Worm (Caenorhabditis elegans) whole organism, L3 larva: ENCODE results near the gene F20D6.12.

Experiments
- ZK546.5 ChIP-seq: sonication (generic microtip); optimal IDR thresholded peaks from 2 replicates; lab custom pipeline; 2017; ENCODE audit warnings: missing biosample characterization, missing genetic modification characterization
- aly-2 ChIP-seq: fragments of 150-350 bp; optimal IDR thresholded peaks from 2 replicates; lab custom pipeline; 2014; ENCODE audit warnings: missing biosample characterization, missing genetic modification characterization
- ama-1 ChIP-seq: fragments of 150-350 bp; optimal IDR thresholded peaks from 2 replicates; lab custom pipeline; 2018
- ceh-28 ChIP-seq: fragments of 150-350 bp; optimal IDR thresholded peaks from 2 replicates; lab custom pipeline; 2014; ENCODE audit warnings: missing biosample characterization, missing genetic modification reagents, missing genetic modification characterization
- ceh-9 ChIP-seq: sonication (generic microtip); optimal IDR thresholded peaks from 2 replicates; lab custom pipeline; 2018; ENCODE audit warnings: missing biosample characterization, missing genetic modification characterization
- daf-12 ChIP-seq: fragments of 150-350 bp; optimal IDR thresholded peaks from 2 replicates; lab custom pipeline; 2014; ENCODE audit warnings: missing biosample characterization, missing genetic modification reagents, missing genetic modification characterization
- egl-27 ChIP-seq: sonication (generic microtip); optimal IDR thresholded peaks from 4 replicates; lab custom pipeline; 2017; ENCODE audit warnings: missing biosample characterization, missing genetic modification reagents, missing genetic modification characterization
- egl-5 ChIP-seq: fragments of 150-350 bp; optimal IDR thresholded peaks from 2 replicates; lab custom pipeline; 2017; ENCODE audit warnings: missing biosample characterization, missing genetic modification reagents, missing genetic modification characterization, inconsistent platforms
- elt-1 ChIP-seq: fragments of 150-350 bp; optimal IDR thresholded peaks from 2 replicates; lab custom pipeline; 2014; ENCODE audit warnings: missing biosample characterization, missing genetic modification characterization
- elt-2 ChIP-seq: sonication (generic microtip); optimal IDR thresholded peaks from 2 replicates; lab custom pipeline; 2016; ENCODE audit warnings: missing genetic modification reagents, mild to moderate bottlenecking, missing genetic modification characterization, missing compliant biosample characterization
- elt-3 ChIP-seq, 3 experiments: fragments of 150-350 bp in 1 of 3; sonication (generic microtip) in 2 of 3; optimal IDR thresholded peaks; 2 replicates in 2 of 3; 4 replicates in 1 of 3; lab custom pipeline; 2014 to 2017; ENCODE audit warnings: missing biosample characterization in 3 of 3, missing genetic modification characterization in 3 of 3
- fkh-10 ChIP-seq: sonication (generic microtip); optimal IDR thresholded peaks from 2 replicates; lab custom pipeline; 2017; ENCODE audit warnings: missing biosample characterization, missing genetic modification reagents, missing genetic modification characterization
- fkh-2 ChIP-seq: fragments of 150-350 bp; optimal IDR thresholded peaks from 2 replicates; lab custom pipeline; 2014; ENCODE audit warnings: missing biosample characterization, missing genetic modification reagents, missing genetic modification characterization
- fos-1 ChIP-seq: fragments of 150-350 bp; optimal IDR thresholded peaks from 2 replicates; lab custom pipeline; 2014; ENCODE audit warnings: missing biosample characterization, missing genetic modification characterization
- hmg-11 ChIP-seq: sonication (generic microtip); optimal IDR thresholded peaks from 2 replicates; lab custom pipeline; 2016; ENCODE audit warnings: missing genetic modification characterization, missing compliant biosample characterization
- jun-1 ChIP-seq: fragments of 150-350 bp; optimal IDR thresholded peaks from 2 replicates; lab custom pipeline; 2014; ENCODE audit warnings: missing biosample characterization, missing genetic modification reagents, missing genetic modification characterization
- lin-15B ChIP-seq: fragments of 150-350 bp; optimal IDR thresholded peaks from 2 replicates; lab custom pipeline; 2014; ENCODE audit warnings: missing biosample characterization, missing genetic modification characterization
- lin-39 ChIP-seq: fragments of 150-350 bp; optimal IDR thresholded peaks from 2 replicates; lab custom pipeline; 2018; ENCODE audit warnings: missing biosample characterization, missing genetic modification reagents, missing genetic modification characterization
- mdl-1 ChIP-seq: fragments of 150-350 bp; optimal IDR thresholded peaks from 2 replicates; lab custom pipeline; 2014; ENCODE audit warnings: missing biosample characterization, missing genetic modification characterization
- mml-1 ChIP-seq: fragments of 150-350 bp; sonication (generic microtip); optimal IDR thresholded peaks from 3 replicates; lab custom pipeline; 2014; ENCODE audit warnings: missing biosample characterization, missing genetic modification characterization
- nhr-12 ChIP-seq: fragments of 150-350 bp; optimal IDR thresholded peaks from 2 replicates; lab custom pipeline; 2014; ENCODE audit warnings: missing biosample characterization, missing genetic modification characterization
- nhr-23 ChIP-seq: fragments of 150-350 bp; optimal IDR thresholded peaks from 2 replicates; lab custom pipeline; 2014; ENCODE audit warnings: missing biosample characterization, missing genetic modification reagents, missing genetic modification characterization
- nhr-237 ChIP-seq: fragments of 150-350 bp; optimal IDR thresholded peaks from 2 replicates; lab custom pipeline; 2014; ENCODE audit warnings: missing biosample characterization, missing genetic modification characterization
- nhr-25 ChIP-seq: sonication (generic microtip); optimal IDR thresholded peaks from 2 replicates; lab custom pipeline; 2017; ENCODE audit warnings: missing biosample characterization, missing genetic modification characterization
- nhr-28 ChIP-seq: fragments of 150-350 bp; optimal IDR thresholded peaks from 2 replicates; lab custom pipeline; 2014; ENCODE audit warnings: missing biosample characterization, missing genetic modification characterization
- nhr-43 ChIP-seq: sonication (generic microtip); optimal IDR thresholded peaks from 2 replicates; lab custom pipeline; 2016; ENCODE audit warnings: mild to moderate bottlenecking, missing genetic modification characterization, missing compliant biosample characterization; ENCODE audit not compliant: poor library complexity, severe bottlenecking
- nhr-76 ChIP-seq: fragments of 150-350 bp; sonication (generic microtip); optimal IDR thresholded peaks from 5 replicates; lab custom pipeline; 2014; ENCODE audit warnings: missing biosample characterization, missing genetic modification characterization
- nhr-77 ChIP-seq: fragments of 150-350 bp; optimal IDR thresholded peaks from 2 replicates; lab custom pipeline; 2014; ENCODE audit warnings: missing biosample characterization, missing genetic modification characterization
- pha-4 ChIP-seq: fragments of 150-350 bp; optimal IDR thresholded peaks from 2 replicates; lab custom pipeline; 2014; ENCODE audit warnings: missing biosample characterization, missing genetic modification reagents, missing genetic modification characterization
- sea-2 ChIP-seq: fragments of 150-350 bp; sonication (generic microtip); optimal IDR thresholded peaks from 4 replicates; lab custom pipeline; 2014; ENCODE audit warnings: missing biosample characterization, missing genetic modification reagents, missing genetic modification characterization
- skn-1 ChIP-seq: fragments of 150-350 bp; optimal IDR thresholded peaks from 2 replicates; lab custom pipeline; 2014; ENCODE audit warnings: missing biosample characterization, missing genetic modification characterization
- snpc-4 ChIP-seq: fragments of 150-350 bp; optimal IDR thresholded peaks from 2 replicates; lab custom pipeline; 2014; ENCODE audit warnings: missing biosample characterization, missing genetic modification characterization
- unc-62 ChIP-seq: fragments of 150-350 bp; sonication (generic microtip); optimal IDR thresholded peaks from 4 replicates; lab custom pipeline; 2014; ENCODE audit warnings: missing biosample characterization, missing genetic modification reagents, missing genetic modification characterization
- ztf-11 ChIP-seq: fragments of 150-350 bp; optimal IDR thresholded peaks from 2 replicates; lab custom pipeline; 2014; ENCODE audit warnings: missing biosample characterization, missing genetic modification characterization
- ztf-4 ChIP-seq: fragments of 150-350 bp; optimal IDR thresholded peaks from 2 replicates; lab custom pipeline; 2014; ENCODE audit warnings: missing biosample characterization, missing genetic modification characterization

Gene F20D6.12

DNA sequence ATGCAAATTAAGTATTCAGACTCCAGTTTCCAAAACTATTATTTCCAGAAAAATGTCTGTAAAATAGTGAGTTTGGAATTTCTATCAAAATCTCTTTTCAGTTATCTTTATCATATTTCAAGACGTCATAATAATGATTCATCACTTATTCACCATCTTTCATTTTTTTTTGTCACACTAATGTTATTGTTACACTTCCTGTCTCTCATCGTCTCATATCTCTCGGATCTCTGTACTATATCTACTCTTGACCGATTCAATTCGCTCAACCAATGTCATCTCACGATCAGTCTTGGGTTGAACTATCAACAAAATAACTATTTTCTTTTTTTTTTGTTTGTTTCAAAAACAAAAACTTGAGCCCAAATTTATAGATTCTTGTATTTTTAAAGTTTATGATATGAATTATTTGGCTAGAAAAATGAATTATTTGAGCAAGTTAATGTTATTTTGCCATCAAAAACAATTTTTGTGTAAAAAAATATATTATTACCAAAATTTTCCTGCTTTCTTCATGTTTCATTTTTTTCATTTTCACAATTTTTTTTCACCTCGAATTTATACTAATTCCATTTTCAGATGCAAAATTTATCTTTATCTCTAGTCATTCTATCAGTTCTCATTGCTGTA, 11.4 kb upstream of the F20D6.12 start, which contains the start of gene cri-2:
Gene cri-2 (plus strand): TSS at position 580 of the 630 bp plus-strand sequence.
- TF ChIP-seq mml-1 (tag; lab: Kevin White, UChicago) (no peak), mdl-1 (tag; lab: Kevin White, UChicago) (no peak), ceh-28 (tag; lab: Kevin White, UChicago) (no peak), nhr-25 (tag; lab: Kevin White, UChicago) (peak; percentile 35), fkh-10 (GFP tag; lab: Kevin White, UChicago) (no peak), egl-27 (peak; percentile 24), egl-5 (tag; lab: Kevin White, UChicago) (no peak), hmg-11 (tag; lab: Kevin White, UChicago) (no peak), jun-1 (tag; lab: Kevin White, UChicago) (no peak), nhr-23 (tag; lab: Kevin White, UChicago) (peak; percentile 65), pha-4 (no peak), lin-15B (tag; lab: Kevin White, UChicago) (no peak), elt-1 (tag; lab: Kevin White, UChicago) (no peak), nhr-12 (tag; lab: Kevin White, UChicago) (no peak), ama-1 (lab: Kevin White, UChicago) (no peak), ztf-4 (tag; lab: Kevin White, UChicago) (no peak), unc-62 (no peak), nhr-237 (no peak), nhr-43 (tag; lab: Kevin White, UChicago) (peak; percentile 16)

DNA sequence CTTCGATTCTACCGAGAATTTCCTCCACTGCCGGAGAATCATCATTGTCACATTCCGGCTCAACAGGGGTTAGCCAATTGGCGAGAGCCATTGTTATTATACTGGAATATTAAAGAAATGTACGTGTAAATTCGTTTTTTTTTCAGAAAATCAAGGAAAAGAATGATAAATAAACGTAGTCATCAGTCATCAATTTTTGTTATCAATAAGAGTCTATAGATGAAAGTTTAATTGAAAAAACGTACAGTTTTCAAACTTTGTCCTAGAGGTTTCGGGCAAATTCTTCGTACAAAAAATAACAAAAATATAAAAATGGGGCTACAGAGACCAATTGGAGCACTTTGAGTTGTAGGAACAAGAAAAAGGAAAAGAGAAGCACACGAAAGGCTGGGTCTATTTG, 9.1 kb upstream of the F20D6.12 start, which contains the start of gene F20D6.11:
Gene F20D6.11 (minus strand): TSS at position 101 of the 400 bp plus-strand sequence.
- no peak for TF ChIP-seq nhr-28 (tag; lab: Kevin White, UChicago)
- TF ChIP-seq pha-4, result no peak
- TF ChIP-seq elt-2 (tag; lab: Kevin White, UChicago), result peak; percentile 18

DNA sequence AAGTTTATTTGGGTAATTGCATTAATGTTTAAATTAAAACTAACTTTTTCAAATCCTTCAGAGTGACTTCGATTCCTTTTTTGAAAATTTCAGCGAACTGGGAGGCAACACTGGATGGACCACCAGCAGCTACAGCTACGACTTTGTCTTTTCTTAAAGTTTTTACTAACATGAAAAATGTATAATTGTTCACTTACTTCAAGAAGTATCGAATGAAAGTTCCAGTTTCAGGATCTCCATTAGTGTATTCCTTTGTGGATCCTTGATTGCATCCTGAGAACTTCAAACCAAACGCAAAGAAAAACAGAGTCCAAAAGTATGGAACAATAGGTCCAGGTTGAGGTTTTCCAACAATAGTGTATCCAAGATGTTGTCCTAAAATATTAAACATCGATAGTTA, 7.1 kb upstream of the F20D6.12 start:
- TF ChIP-seq nhr-237 (no peak), nhr-43 (tag; lab: Kevin White, UChicago) (no peak), nhr-12 (tag; lab: Kevin White, UChicago) (no peak), skn-1 (tag; lab: Kevin White, UChicago) (no peak), egl-5 (tag; lab: Kevin White, UChicago) (no peak), ama-1 (lab: Kevin White, UChicago) (no peak), ceh-9 (tag; lab: Kevin White, UChicago) (no peak), nhr-76 (no peak), lin-15B (tag; lab: Kevin White, UChicago) (no peak), daf-12 (tag; lab: Kevin White, UChicago) (no peak), elt-1 (tag; lab: Kevin White, UChicago) (no peak)

DNA sequence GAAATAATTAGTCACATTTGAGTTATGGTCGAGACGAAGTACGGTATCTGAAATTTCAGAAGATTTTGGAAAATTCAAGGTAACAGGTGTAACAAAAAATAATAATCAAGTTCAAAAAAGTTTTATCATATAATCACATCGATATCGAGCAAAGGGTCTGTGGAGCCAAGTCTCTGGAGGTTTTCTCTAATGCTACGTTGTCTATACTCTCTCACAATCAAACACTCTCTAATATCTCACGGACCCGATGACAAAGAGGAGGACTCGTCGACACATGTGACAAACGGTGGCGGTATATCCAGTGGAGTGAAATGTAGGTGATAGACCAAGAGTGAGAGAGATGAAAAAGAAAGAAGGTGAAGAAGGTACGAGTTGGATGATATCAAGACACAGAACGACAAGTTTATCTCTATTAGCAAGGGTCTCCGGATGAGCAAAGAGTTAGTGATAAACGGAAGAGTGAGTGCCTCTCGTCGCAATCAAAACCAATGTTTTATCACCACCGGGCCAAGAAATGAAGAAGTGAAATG, 6.0 kb upstream of the F20D6.12 start, which contains the start of gene F20D6.10:
Gene F20D6.10 (minus strand): TSS at position 51 of the 530 bp plus-strand sequence.
- TF ChIP-seq nhr-28 (tag; lab: Kevin White, UChicago) (no peak), pha-4 (no peak), fkh-2 (tag; lab: Kevin White, UChicago) (no peak), lin-15B (tag; lab: Kevin White, UChicago) (no peak), sea-2 (GFP tag; lab: Kevin White, UChicago) (no peak), fos-1 (no peak), nhr-25 (tag; lab: Kevin White, UChicago) (no peak), hmg-11 (tag; lab: Kevin White, UChicago) (no peak)

DNA sequence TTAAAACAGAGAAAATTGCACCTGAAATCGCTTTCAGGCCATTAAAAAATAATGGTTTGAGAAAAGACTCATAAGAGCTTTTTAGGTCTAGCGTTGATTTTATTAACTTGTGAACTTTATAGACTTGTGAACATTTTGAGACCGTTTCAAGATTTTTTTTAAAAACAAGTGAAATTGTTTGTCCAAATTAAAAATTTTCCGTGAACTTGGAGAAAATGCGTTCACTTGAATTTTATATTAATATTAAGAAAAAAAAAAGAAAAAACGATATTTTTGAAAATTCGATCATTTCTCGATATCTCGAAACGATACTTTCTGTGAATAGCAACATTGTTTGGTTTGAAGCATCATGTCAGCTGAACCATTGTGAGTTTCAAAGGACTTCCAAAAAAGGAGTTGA, 514 bp upstream of the F20D6.12 start, which contains the start of gene F20D6.1:
Gene F20D6.1 (plus strand): TSS at position 301 of the 400 bp plus-strand sequence.
- no peak for TF ChIP-seq elt-3 (tag; optimal IDR thresholded peaks at IDR 0.05; lab: Kevin White, UChicago)
- TF ChIP-seq lin-39 (tag; lab: Kevin White, UChicago), result no peak
- TF ChIP-seq nhr-43 (tag; lab: Kevin White, UChicago), result no peak
- no peak for TF ChIP-seq snpc-4
- no peak for TF ChIP-seq nhr-77 (tag; lab: Kevin White, UChicago)
- TF ChIP-seq fos-1, result no peak
- TF ChIP-seq ztf-11, result no peak
- TF ChIP-seq aly-2 (tag; lab: Kevin White, UChicago), result no peak
- no peak for TF ChIP-seq jun-1 (tag; lab: Kevin White, UChicago)
- no peak for TF ChIP-seq lin-15B (tag; lab: Kevin White, UChicago)
- no peak for TF ChIP-seq skn-1 (tag; lab: Kevin White, UChicago)
- TF ChIP-seq nhr-12 (tag; lab: Kevin White, UChicago), result no peak
- TF ChIP-seq nhr-76, result no peak
- no peak for TF ChIP-seq ZK546.5 (tag; lab: Kevin White, UChicago)
- no peak for TF ChIP-seq elt-1 (tag; lab: Kevin White, UChicago)
- TF ChIP-seq, all 47 proteins: peak for 0
